Worm (Caenorhabditis elegans) whole organism, L3 larva: ENCODE measurements around the gene cysl-3.

Experiments
- ZK546.5 ChIP-seq: sonication (generic microtip); optimal IDR thresholded peaks from 2 replicates; lab custom pipeline; 2017; ENCODE audit warnings: missing biosample characterization, missing genetic modification characterization
- aly-2 ChIP-seq: fragments of 150-350 bp; optimal IDR thresholded peaks from 2 replicates; lab custom pipeline; 2014; ENCODE audit warnings: missing biosample characterization, missing genetic modification characterization
- ceh-16 ChIP-seq: sonication (generic microtip); optimal IDR thresholded peaks from 2 replicates; lab custom pipeline; 2017; ENCODE audit warnings: missing biosample characterization, missing genetic modification characterization
- egl-27 ChIP-seq: sonication (generic microtip); optimal IDR thresholded peaks from 4 replicates; lab custom pipeline; 2017; ENCODE audit warnings: missing biosample characterization, missing genetic modification reagents, missing genetic modification characterization
- egl-5 ChIP-seq: fragments of 150-350 bp; optimal IDR thresholded peaks from 2 replicates; lab custom pipeline; 2017; ENCODE audit warnings: missing biosample characterization, missing genetic modification reagents, missing genetic modification characterization, inconsistent platforms
- eor-1 ChIP-seq, 2 experiments: fragments of 150-350 bp; optimal IDR thresholded peaks; 2 replicates each; lab custom pipeline; 2014 to 2018; ENCODE audit warnings: missing biosample characterization in 2 of 2, missing genetic modification characterization in 2 of 2
- fkh-2 ChIP-seq: fragments of 150-350 bp; optimal IDR thresholded peaks from 2 replicates; lab custom pipeline; 2014; ENCODE audit warnings: missing biosample characterization, missing genetic modification reagents, missing genetic modification characterization
- fos-1 ChIP-seq: fragments of 150-350 bp; optimal IDR thresholded peaks from 2 replicates; lab custom pipeline; 2014; ENCODE audit warnings: missing biosample characterization, missing genetic modification characterization
- lin-15B ChIP-seq: fragments of 150-350 bp; optimal IDR thresholded peaks from 2 replicates; lab custom pipeline; 2014; ENCODE audit warnings: missing biosample characterization, missing genetic modification characterization
- mdl-1 ChIP-seq: fragments of 150-350 bp; optimal IDR thresholded peaks from 2 replicates; lab custom pipeline; 2014; ENCODE audit warnings: missing biosample characterization, missing genetic modification characterization
- mml-1 ChIP-seq: fragments of 150-350 bp; sonication (generic microtip); optimal IDR thresholded peaks from 3 replicates; lab custom pipeline; 2014; ENCODE audit warnings: missing biosample characterization, missing genetic modification characterization
- nhr-11 ChIP-seq: fragments of 150-350 bp; optimal IDR thresholded peaks from 2 replicates; lab custom pipeline; 2014; ENCODE audit warnings: missing biosample characterization, missing genetic modification characterization
- nhr-25 ChIP-seq: sonication (generic microtip); optimal IDR thresholded peaks from 2 replicates; lab custom pipeline; 2017; ENCODE audit warnings: missing biosample characterization, missing genetic modification characterization
- nhr-28 ChIP-seq: fragments of 150-350 bp; optimal IDR thresholded peaks from 2 replicates; lab custom pipeline; 2014; ENCODE audit warnings: missing biosample characterization, missing genetic modification characterization
- nhr-67 ChIP-seq: fragments of 150-350 bp; optimal IDR thresholded peaks from 2 replicates; lab custom pipeline; 2014; ENCODE audit warnings: missing biosample characterization, missing genetic modification characterization
- nhr-77 ChIP-seq: fragments of 150-350 bp; optimal IDR thresholded peaks from 2 replicates; lab custom pipeline; 2014; ENCODE audit warnings: missing biosample characterization, missing genetic modification characterization
- pqm-1 ChIP-seq: fragments of 150-350 bp; optimal IDR thresholded peaks from 2 replicates; lab custom pipeline; 2017; ENCODE audit warnings: missing biosample characterization, missing genetic modification characterization, inconsistent platforms
- unc-39 ChIP-seq: sonication (generic microtip); optimal IDR thresholded peaks from 4 replicates; lab custom pipeline; 2017; ENCODE audit warnings: missing biosample characterization, missing genetic modification characterization
- zag-1 ChIP-seq: fragments of 150-350 bp; optimal IDR thresholded peaks from 2 replicates; lab custom pipeline; 2014; ENCODE audit warnings: missing biosample characterization, missing genetic modification characterization

Gene cysl-3

DNA sequence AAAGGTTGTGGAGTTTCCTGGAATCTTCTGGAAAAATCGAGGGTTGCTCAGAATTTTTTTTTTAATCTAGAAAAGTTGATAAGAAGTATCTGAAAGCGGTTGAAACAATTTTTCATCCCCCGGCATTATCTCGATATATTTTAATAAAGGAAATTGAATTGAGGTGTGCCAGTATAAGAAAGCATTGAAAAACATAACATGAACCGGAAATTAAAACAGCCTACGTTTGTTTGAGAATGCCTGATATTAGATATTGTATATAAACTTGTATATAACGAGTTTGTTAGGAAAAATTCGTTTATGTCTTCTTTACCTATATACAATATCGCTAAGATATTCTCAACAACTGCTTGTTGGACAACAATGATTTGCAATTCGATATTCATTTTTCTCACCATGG is 51.2 kb downstream of the cysl-3 start, which contains the start of gene str-30:
Gene str-30 (plus strand): TSS at position 301 of the 400 bp plus-strand sequence.
- TF ChIP-seq ZK546.5 (tag; lab: Kevin White, UChicago) (no peak), nhr-25 (tag; lab: Kevin White, UChicago) (no peak), pqm-1 (no peak), mml-1 (tag; lab: Kevin White, UChicago) (no peak), egl-5 (tag; lab: Kevin White, UChicago) (no peak), ceh-16 (tag; lab: Kevin White, UChicago) (no peak), egl-27 (tag; lab: Kevin White, UChicago) (no peak), lin-15B (tag; lab: Kevin White, UChicago) (no peak), aly-2 (tag; lab: Kevin White, UChicago) (no peak), nhr-67 (tag; lab: Kevin White, UChicago) (no peak), nhr-77 (tag; lab: Kevin White, UChicago) (no peak), zag-1 (tag; lab: Kevin White, UChicago) (no peak), eor-1 (tag; optimal IDR thresholded peaks at IDR 0.05; lab: Kevin White, UChicago) (no peak), nhr-28 (tag; lab: Kevin White, UChicago) (no peak), unc-39 (tag; lab: Kevin White, UChicago) (no peak), nhr-11 (tag; lab: Kevin White, UChicago) (no peak), fos-1 (tag; lab: Kevin White, UChicago) (no peak), fkh-2 (no peak), mdl-1 (tag; lab: Kevin White, UChicago) (no peak)
